Worm (Caenorhabditis elegans) whole organism, L1 larva: Measurements from ENCODE around the gene F38B7.17.

Experiments used
- lin-13 ChIP-seq: fragments of 150-350 bp; optimal IDR thresholded peaks from 2 replicates; lab custom pipeline; 2014; ENCODE audit warnings: missing biosample characterization, missing genetic modification reagents, missing genetic modification characterization
- lin-39 ChIP-seq: fragments of 150-350 bp; optimal IDR thresholded peaks from 2 replicates; lab custom pipeline; 2014; ENCODE audit warnings: missing biosample characterization, missing genetic modification reagents, missing genetic modification characterization
- nhr-237 ChIP-seq: fragments of 150-350 bp; optimal IDR thresholded peaks from 2 replicates; lab custom pipeline; 2014; ENCODE audit warnings: missing biosample characterization, missing genetic modification characterization
- unc-62 ChIP-seq: fragments of 150-350 bp; optimal IDR thresholded peaks from 2 replicates; lab custom pipeline; 2014; ENCODE audit warnings: missing biosample characterization, missing genetic modification reagents, missing genetic modification characterization

DNA sequence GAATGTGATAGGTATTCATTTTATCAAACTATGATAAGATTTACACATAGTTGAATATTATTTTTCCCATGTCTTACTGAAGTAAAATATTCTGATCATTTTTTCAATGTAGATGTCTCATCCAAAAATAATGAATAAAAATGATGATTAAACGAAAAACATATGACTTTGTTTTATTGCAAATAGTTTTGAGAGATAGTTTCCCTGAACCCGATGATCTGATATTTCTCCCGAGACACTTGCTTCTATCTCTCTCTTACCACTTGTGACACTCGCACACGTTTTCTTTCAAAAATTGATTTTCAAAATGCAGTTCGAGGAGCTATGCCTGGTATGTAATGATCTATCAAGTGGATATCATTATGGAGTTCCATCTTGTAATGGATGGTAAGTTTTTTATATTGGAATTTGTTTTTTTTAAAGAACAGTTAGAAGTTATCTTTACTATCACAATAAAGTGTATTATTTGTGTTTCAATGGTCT is 21.4 kb upstream of the F38B7.17 start, which contains the start of the genes nhr-101 and pms-2:
- no peak for TF ChIP-seq nhr-237
- TF ChIP-seq lin-13: no peak
- no peak for TF ChIP-seq unc-62 (GFP tag; lab: Kevin White, UChicago)
- no peak for TF ChIP-seq lin-39 (tag; lab: Kevin White, UChicago)
